Fruit fly (Drosophila melanogaster): ENCODE results near the gene CG7920.
A peak's percentile ranks its signal among the peaks of the same experiment; 100 is the strongest.

CG7920 gene

DNA sequence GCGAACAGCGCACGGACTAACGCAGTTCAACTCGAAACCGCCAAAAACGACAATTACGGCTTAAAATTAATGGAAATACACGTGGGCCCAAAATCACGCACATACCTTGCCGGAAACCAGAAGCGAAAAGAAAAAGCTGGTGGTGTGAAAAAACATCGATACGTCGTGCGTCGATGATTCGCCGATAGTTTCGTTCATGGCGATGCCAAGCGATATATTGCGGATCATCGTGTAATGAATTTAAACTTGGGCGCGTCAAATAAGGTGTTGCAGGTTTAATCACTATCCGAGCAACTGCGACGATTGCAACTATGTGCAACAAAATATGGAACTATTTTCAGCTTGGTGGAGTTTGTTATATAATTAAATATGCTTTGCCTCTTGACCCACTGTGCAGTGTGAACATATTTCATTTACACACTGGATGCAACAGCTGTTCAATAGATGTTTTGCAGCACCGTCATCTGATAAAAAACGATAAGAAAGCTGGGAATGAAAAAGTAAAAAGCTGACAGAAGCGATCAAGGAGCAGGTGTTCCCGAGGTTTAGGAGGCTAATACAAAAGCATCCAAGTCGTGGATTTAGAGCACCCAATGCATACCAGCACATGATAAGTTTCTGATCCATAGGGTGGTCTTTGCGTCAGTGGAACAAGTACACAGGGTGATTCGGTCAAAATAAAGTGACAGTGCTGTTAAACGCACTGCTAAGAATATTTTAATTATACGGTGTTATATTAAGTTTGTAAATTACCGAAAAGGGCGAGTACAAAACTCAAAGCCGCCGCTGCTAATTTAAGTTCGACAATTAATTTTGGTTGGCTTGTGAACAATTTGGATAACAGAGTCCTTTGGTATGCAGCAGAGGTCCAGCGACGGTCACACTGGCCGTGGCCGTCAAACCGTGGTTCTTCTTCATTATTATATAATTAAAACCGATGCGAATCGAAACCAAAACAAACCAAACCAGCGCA is 31.2 kb upstream of the CG7920 start, which contains the start of the genes RpL32 and CG7943 (continued):
- TF ChIP-seq CG10147 (GFP tag; optimal IDR thresholded peaks at IDR 0.05) = peak; percentile 90
- TF ChIP-seq CG13296 (GFP tag; optimal IDR thresholded peaks at IDR 0.05) = peak; percentile 97
- TF ChIP-seq Fer2 (tag; optimal IDR thresholded peaks at IDR 0.05) = peak; percentile 92
- TF ChIP-seq CG10366 (GFP tag; IDR thresholded peaks at IDR 0.05) = peak; percentile 93
- peak; percentile 100 for TF ChIP-seq BEAF-32 (GFP tag; optimal IDR thresholded peaks at IDR 0.05)
- TF ChIP-seq usp (GFP tag; optimal IDR thresholded peaks at IDR 0.05) = no peak
- TF ChIP-seq Xrp1 (GFP tag; IDR thresholded peaks at IDR 0.05) = peak; percentile 94
- peak; percentile 74 for TF ChIP-seq sd (tag; optimal IDR thresholded peaks at IDR 0.05)
- peak; percentile 94 for TF ChIP-seq CG4328 (GFP tag; optimal IDR thresholded peaks at IDR 0.05)
- peak; percentile 92 for TF ChIP-seq CG12104 (GFP tag; optimal IDR thresholded peaks at IDR 0.05)
- peak; percentile 90 for TF ChIP-seq en (GFP tag; optimal IDR thresholded peaks at IDR 0.05)
- peak; percentile 72 for TF ChIP-seq kah (GFP tag; optimal IDR thresholded peaks at IDR 0.05)
- TF ChIP-seq aop (GFP tag; IDR thresholded peaks at IDR 0.05) = peak; percentile 88
- peak; percentile 92 for TF ChIP-seq CG2678 (tag; optimal IDR thresholded peaks at IDR 0.05)
- peak; percentile 94 for TF ChIP-seq CG18619 (GFP tag; optimal IDR thresholded peaks at IDR 0.05)

DNA sequence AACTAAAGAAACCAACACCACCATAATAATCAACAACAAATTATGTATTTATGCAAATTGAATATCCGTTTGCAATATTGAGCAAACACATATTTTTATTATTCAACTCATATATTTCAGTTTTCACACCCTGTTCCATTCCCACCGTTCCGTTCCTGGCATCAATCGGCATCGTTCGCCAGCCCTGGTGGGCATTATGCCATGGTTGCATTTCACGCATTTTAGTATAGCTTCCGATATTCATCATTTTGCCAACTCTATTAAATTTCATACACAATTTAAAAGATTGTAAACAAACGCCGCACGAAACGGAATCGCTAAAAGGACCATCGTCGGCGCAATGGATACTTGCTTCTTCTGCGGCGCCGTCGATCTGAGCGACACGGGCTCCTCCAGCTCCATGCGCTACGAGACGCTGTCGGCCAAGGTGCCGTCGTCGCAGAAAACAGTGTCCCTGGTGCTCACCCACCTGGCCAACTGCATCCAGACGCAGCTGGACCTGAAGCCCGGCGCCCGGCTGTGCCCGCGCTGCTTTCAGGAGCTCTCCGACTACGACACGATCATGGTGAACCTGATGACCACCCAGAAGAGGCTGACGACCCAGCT is 28.2 kb upstream of the CG7920 start, which contains the start of gene Sry-delta:
Sry-delta (plus strand) TSS at position 203 of the 606 bp plus-strand sequence.
- TF ChIP-seq nerfin-2 (GFP tag; IDR thresholded peaks at IDR 0.05; ENCODE audit: partially characterized antibody) (peak; percentile 19; the same call in 1 of the 2 replicates), ken (GFP tag; IDR thresholded peaks at IDR 0.05) (peak; percentile 88), gcm2 (GFP tag; optimal IDR thresholded peaks at IDR 0.05) (peak; percentile 13), Dref (GFP tag; IDR thresholded peaks at IDR 0.05) (peak; percentile 77), stwl (tag; optimal IDR thresholded peaks at IDR 0.05) (peak; percentile 93), CG10543 (GFP tag; optimal IDR thresholded peaks at IDR 0.05) (peak; percentile 62), bowl (GFP tag; IDR thresholded peaks at IDR 0.05) (0 out of 2 replicates have a peak, but pooled peaks have one; percentile 25), ind (GFP tag; optimal IDR thresholded peaks at IDR 0.05) (peak; percentile 88), dpn (GFP tag; optimal IDR thresholded peaks at IDR 0.05) (peak; percentile 88 to 93), eve (GFP tag; optimal IDR thresholded peaks at IDR 0.05) (no peak), CG15479 (GFP tag; optimal IDR thresholded peaks at IDR 0.05) (no peak), CG1792 (GFP tag; optimal IDR thresholded peaks at IDR 0.05) (peak; percentile 79), CG6254 (GFP tag; optimal IDR thresholded peaks at IDR 0.05) (peak; percentile 71), MBD-R2 (GFP tag; IDR thresholded peaks at IDR 0.05) (peak; percentile 98), CG30403 (GFP tag; optimal IDR thresholded peaks at IDR 0.05) (peak; percentile 90), CG10267 (tag; optimal IDR thresholded peaks at IDR 0.05) (peak; percentile 79), lab (GFP tag; optimal IDR thresholded peaks at IDR 0.05) (no peak), CG7372 (GFP tag; IDR thresholded peaks at IDR 0.05) (peak; percentile 44; the same call in 1 of the 2 replicates), CG13624 (GFP tag; optimal IDR thresholded peaks at IDR 0.05) (peak; percentile 90), shn (GFP tag; optimal IDR thresholded peaks at IDR 0.05) (peak; percentile 80), Jarid2 (GFP tag; optimal IDR thresholded peaks at IDR 0.05) (no peak), CG4424 (GFP tag; optimal IDR thresholded peaks at IDR 0.05) (peak; percentile 85), CG1233 (GFP tag; optimal IDR thresholded peaks at IDR 0.05) (peak; percentile 52), CG1603 (tag; optimal IDR thresholded peaks at IDR 0.05) (peak; percentile 99), H2.0 (GFP tag; IDR thresholded peaks at IDR 0.05) (peak; percentile 60), yki (optimal IDR thresholded peaks at IDR 0.05) (no peak), CG18011 (GFP tag; optimal IDR thresholded peaks at IDR 0.05) (peak; percentile 72), CG6272 (GFP tag; IDR thresholded peaks at IDR 0.05) (peak; percentile 69), Ets97D (GFP tag; optimal IDR thresholded peaks at IDR 0.05) (peak; percentile 97), bab2 (GFP tag; optimal IDR thresholded peaks at IDR 0.05) (peak; percentile 84), HHEX (GFP tag; optimal IDR thresholded peaks at IDR 0.05) (peak; percentile 73), Side (GFP tag; optimal IDR thresholded peaks at IDR 0.05) (peak; percentile 90), BEAF-32 (GFP tag; optimal IDR thresholded peaks at IDR 0.05) (peak; percentile 89)
